Fruit fly (Drosophila melanogaster): ENCODE data around the gene btd.

btd gene

DNA sequence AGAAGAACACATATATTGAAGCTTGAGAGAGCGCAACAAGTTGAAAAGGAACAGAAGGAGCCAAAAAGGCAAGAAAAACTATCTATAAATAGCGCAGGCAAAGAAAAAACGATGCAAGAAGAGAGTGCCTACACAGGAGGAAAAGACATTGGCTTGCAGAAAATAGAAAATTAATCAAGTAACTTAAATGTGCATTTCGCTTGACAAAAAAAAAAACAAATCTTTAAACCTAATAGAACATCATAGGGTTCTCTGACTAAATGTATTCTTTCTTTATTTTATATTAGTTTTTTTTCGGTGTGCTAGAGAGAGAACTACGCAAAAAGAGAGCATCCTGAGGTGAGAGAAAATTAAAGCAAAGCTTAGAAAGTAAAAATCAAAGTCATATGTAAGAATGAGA, 43.9 kb upstream of the btd start (continued):
- TF ChIP-seq wor (GFP tag; IDR thresholded peaks at IDR 0.05) (no peak), bsh (GFP tag; optimal IDR thresholded peaks at IDR 0.05) (peak; percentile 80 to 92), CG7372 (GFP tag; IDR thresholded peaks at IDR 0.05) (0 out of 2 replicates have a peak, but pooled peaks have one; percentile 14), ham (GFP tag; IDR thresholded peaks at IDR 0.05) (no peak), CG33557 (GFP tag; optimal IDR thresholded peaks at IDR 0.05) (peak; percentile 47), Sox100B (GFP tag; optimal IDR thresholded peaks at IDR 0.05) (peak; percentile 7), HLH3B (GFP tag; IDR thresholded peaks at IDR 0.05) (0 out of 2 replicates have a peak, but pooled peaks have one; percentile 12), HmgD (GFP tag; optimal IDR thresholded peaks at IDR 0.05) (no peak), CG16815 (GFP tag; optimal IDR thresholded peaks at IDR 0.05) (peak; percentile 63), CG14667 (GFP tag; IDR thresholded peaks at IDR 0.05) (peak; percentile 30; the same call in 1 of the 2 replicates), dm (GFP tag; optimal IDR thresholded peaks at IDR 0.05) (no peak), chif (GFP tag; optimal IDR thresholded peaks at IDR 0.05) (peak; percentile 2 to 68), Spps (tag; optimal IDR thresholded peaks at IDR 0.05) (peak; percentile 54), CG4360 (GFP tag; IDR thresholded peaks at IDR 0.05) (0 out of 2 replicates have a peak, but pooled peaks have one; percentile 42), ci (GFP tag; IDR thresholded peaks at IDR 0.05) (peak; percentile 68; the same call in 2 of the 3 replicates), Nf-YA (GFP tag; IDR thresholded peaks at IDR 0.05) (0 out of 2 replicates have a peak, but pooled peaks have one; percentile 30), CG3847 (GFP tag; IDR thresholded peaks at IDR 0.05) (no peak), ac (GFP tag; optimal IDR thresholded peaks at IDR 0.05) (no peak), NC2β (GFP tag; optimal IDR thresholded peaks at IDR 0.05) (peak; percentile 52), CG6254 (GFP tag; optimal IDR thresholded peaks at IDR 0.05) (peak; percentile 27), D (optimal IDR thresholded peaks at IDR 0.05) (no peak), D (GFP tag; optimal IDR thresholded peaks at IDR 0.05) (peak; percentile 16), CG15514 (GFP tag; optimal IDR thresholded peaks at IDR 0.05) (no peak), CG18262 (tag; optimal IDR thresholded peaks at IDR 0.05) (peak; percentile 37), CG13424 (tag; optimal IDR thresholded peaks at IDR 0.05) (peak; percentile 40), Hr3 (GFP tag; optimal IDR thresholded peaks at IDR 0.05) (peak; percentile 27), CG17359 (tag; optimal IDR thresholded peaks at IDR 0.05) (peak; percentile 49), Poxn (GFP tag; IDR thresholded peaks at IDR 0.05) (no peak), dmrt11E (tag; optimal IDR thresholded peaks at IDR 0.05) (peak; percentile 83), pum (GFP tag; optimal IDR thresholded peaks at IDR 0.05) (peak; percentile 1), CG31441 (GFP tag; IDR thresholded peaks at IDR 0.05) (peak; percentile 45; the same call in 1 of the 2 replicates), ftz-f1 (GFP tag; optimal IDR thresholded peaks at IDR 0.05) (no peak), sim (GFP tag; IDR thresholded peaks at IDR 0.05) (0 out of 2 replicates have a peak, but pooled peaks have one; percentile 44), CG15269 (tag; optimal IDR thresholded peaks at IDR 0.05) (peak; percentile 19), CG13775 (GFP tag; optimal IDR thresholded peaks at IDR 0.05) (peak; percentile 6), CG17385 (GFP tag; optimal IDR thresholded peaks at IDR 0.05) (peak; percentile 24), ken (GFP tag; IDR thresholded peaks at IDR 0.05) (0 out of 3 replicates have a peak, but pooled peaks have one; percentile 56), slp2 (GFP tag; optimal IDR thresholded peaks at IDR 0.05) (no peak), CG10267 (tag; optimal IDR thresholded peaks at IDR 0.05) (peak; percentile 57), tna (GFP tag; IDR thresholded peaks at IDR 0.05; ENCODE audit: partially characterized antibody) (no peak), CG2678 (tag; optimal IDR thresholded peaks at IDR 0.05) (peak; percentile 33), dan (GFP tag; IDR thresholded peaks at IDR 0.05) (0 out of 2 replicates have a peak, but pooled peaks have one; percentile 55), sens (GFP tag) (peak; percentile 95), HLH54F (GFP tag; optimal IDR thresholded peaks at IDR 0.05) (no peak), CG15011 (GFP tag; optimal IDR thresholded peaks at IDR 0.05) (no peak), CG15696 (tag; optimal IDR thresholded peaks at IDR 0.05) (peak; percentile 36), CG3995 (GFP tag; optimal IDR thresholded peaks at IDR 0.05) (no peak), CG8478 (optimal IDR thresholded peaks at IDR 0.05) (no peak), zen (tag; optimal IDR thresholded peaks at IDR 0.05) (peak; percentile 28), CG18764 (GFP tag; optimal IDR thresholded peaks at IDR 0.05) (peak; percentile 30), tio (GFP tag; optimal IDR thresholded peaks at IDR 0.05) (peak; percentile 47)
